Worm (Caenorhabditis elegans): ENCODE results near the gene gst-21.

Gene gst-21

DNA sequence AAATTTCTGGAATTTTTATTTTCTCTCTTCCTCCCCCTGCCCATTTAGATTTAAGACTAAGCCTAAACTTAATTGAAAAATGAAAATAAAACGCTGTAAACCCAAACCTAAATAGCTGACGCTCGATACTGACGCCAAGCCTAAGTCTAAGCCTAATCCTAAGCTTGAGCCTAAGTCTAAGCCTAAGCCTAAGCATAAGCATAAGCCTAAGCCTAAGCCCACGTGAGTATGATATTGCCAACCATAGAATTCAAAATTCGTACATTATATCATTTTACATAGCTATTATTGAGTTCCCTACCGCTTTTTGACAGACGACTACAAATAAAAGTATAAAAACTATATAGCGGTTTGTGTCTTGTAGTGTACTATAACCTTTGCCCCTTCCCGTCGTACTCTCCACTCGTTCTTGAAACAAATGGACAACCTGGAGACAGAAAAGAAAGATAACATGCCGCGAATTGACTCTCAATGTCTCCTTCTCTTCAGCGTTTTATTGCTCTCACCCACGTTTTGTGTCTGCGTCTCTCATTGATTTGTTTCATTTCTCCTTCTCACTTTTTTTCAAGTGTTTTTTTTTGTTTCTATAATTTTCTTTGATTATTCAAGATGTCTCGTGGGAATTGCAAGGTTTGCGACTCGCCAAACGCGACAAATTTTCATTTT is 11.5 kb upstream of the gst-21 start, which contains the start of gene nhr-256 (continued):
- TF ChIP-seq nhr-11 (tag; optimal IDR thresholded peaks at IDR 0.05) (no peak), zag-1 (tag; optimal IDR thresholded peaks at IDR 0.05) (no peak)

DNA sequence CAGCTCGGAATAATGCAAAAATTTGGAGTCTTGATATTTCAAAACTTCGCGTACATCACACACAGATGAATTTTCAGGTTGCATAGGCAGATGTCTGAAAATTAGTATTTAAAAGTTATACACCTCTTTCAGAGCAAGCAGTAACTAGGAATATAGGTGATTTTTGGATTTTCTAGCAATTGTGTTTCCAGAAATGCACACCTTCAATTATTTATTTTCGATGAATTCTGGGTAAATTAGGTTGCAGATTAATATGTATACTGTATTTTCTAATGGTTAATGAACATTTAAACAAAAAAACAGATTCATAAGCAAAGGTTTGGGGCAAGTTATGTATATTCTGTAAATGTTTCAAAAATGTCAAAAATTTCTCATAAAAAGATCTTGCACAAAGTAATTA is 9.3 kb upstream of the gst-21 start, which contains the start of gene srab-25:
Gene srab-25, minus strand, starts transcription at position 101 of the 400 bp plus-strand sequence.
- TF ChIP-seq ZK546.5 (tag; optimal IDR thresholded peaks at IDR 0.05) (no peak), ztf-11 (tag; optimal IDR thresholded peaks at IDR 0.05) (no peak), nhr-25 (tag; optimal IDR thresholded peaks at IDR 0.05) (no peak), lsy-12 (tag; optimal IDR thresholded peaks at IDR 0.05) (no peak), ceh-16 (tag; optimal IDR thresholded peaks at IDR 0.05) (no peak), egl-27 (tag; optimal IDR thresholded peaks at IDR 0.05) (no peak), nhr-28 (tag; optimal IDR thresholded peaks at IDR 0.05) (no peak), zag-1 (tag; optimal IDR thresholded peaks at IDR 0.05) (no peak), ama-1 (optimal IDR thresholded peaks at IDR 0.05) (no peak)

DNA sequence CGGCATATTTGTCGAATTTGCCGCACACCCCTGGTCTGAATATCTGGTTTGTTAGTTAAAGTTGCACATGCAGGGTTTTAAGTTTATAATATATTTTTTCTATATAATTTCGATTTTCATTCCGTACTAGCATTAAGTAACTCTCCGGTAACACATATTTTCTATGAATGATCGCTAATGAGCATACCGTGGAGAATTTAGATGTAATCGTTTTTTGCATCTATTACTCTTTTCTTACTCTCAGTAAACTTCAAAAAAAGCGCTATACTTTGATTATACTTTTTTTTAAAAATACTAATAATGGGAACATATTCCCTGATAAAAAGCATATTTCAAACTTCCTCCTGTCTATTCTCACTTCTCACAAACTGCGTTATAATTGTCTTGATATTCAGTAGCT is 2.8 kb upstream of the gst-21 start, which contains the start of gene str-160:
Gene str-160, plus strand, starts transcription at position 301 of the 400 bp plus-strand sequence.
- TF ChIP-seq fkh-10 (GFP tag; optimal IDR thresholded peaks at IDR 0.05) (no peak), eor-1 (tag; optimal IDR thresholded peaks at IDR 0.05) (no peak), nhr-237 (tag; optimal IDR thresholded peaks at IDR 0.05) (no peak), pha-4 (tag; optimal IDR thresholded peaks at IDR 0.05) (no peak), ztf-4 (tag; optimal IDR thresholded peaks at IDR 0.05) (no peak), snpc-4 (tag; optimal IDR thresholded peaks at IDR 0.05) (no peak), nhr-77 (tag; optimal IDR thresholded peaks at IDR 0.05) (no peak), egl-5 (tag; optimal IDR thresholded peaks at IDR 0.05) (no peak), skn-1 (tag; optimal IDR thresholded peaks at IDR 0.05) (no peak)

DNA sequence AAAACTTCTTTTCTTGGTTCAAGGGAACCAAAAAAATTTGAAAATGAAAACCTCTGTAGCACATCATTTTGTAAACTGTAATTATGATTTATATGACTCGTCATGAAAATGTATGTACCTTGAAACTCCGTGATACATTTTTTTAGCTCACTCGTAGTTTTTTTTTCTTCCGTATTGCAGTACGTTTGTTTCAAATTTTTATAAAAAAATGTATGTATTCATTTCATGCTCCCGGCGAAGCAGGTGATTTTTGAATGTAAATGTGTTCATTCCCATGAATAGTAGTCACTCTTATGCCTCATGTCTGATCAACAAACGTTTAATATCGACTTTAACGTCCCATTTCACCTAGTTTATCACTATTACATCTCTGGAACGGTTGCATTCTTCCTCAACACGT is 6.5 kb downstream of the gst-21 start, which contains the start of gene sri-27:
Gene sri-27, plus strand, starts transcription at position 301 of the 400 bp plus-strand sequence.
- TF ChIP-seq nhr-43 (tag; optimal IDR thresholded peaks at IDR 0.05; ENCODE audit: poor library complexity, severe bottlenecking) (no peak), ZK546.5 (tag; optimal IDR thresholded peaks at IDR 0.05) (no peak), eor-1 (tag; optimal IDR thresholded peaks at IDR 0.05) (no peak), egl-27 (tag; optimal IDR thresholded peaks at IDR 0.05) (no peak), nhr-11 (tag; optimal IDR thresholded peaks at IDR 0.05) (no peak), pqm-1 (tag; optimal IDR thresholded peaks at IDR 0.05) (no peak), ceh-9 (tag; optimal IDR thresholded peaks at IDR 0.05) (no peak), mdl-1 (tag; optimal IDR thresholded peaks at IDR 0.05) (no peak), nhr-25 (tag; optimal IDR thresholded peaks at IDR 0.05) (no peak), nhr-67 (tag; optimal IDR thresholded peaks at IDR 0.05) (no peak)

DNA sequence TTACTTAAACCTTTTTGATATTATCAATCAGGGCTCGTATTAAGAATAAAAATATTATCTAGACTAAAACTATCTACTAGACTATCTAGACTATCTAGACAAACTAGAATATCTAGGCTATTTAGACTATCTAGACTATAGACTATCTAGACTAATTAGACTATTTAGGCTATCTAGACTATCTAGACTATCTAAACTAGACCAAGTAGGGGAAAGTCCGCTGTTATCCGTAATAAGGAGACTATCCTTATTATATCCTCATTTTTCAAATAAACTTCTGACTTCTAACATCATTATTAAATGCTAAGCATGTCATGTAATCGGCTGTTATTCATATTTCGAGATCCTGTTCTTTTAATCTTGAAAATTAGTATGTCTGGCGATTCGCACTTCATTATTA is 9.9 kb downstream of the gst-21 start, which contains the start of gene srw-101:
Gene srw-101, plus strand, starts transcription at position 301 of the 400 bp plus-strand sequence.
- TF ChIP-seq egl-27 (tag; optimal IDR thresholded peaks at IDR 0.05) (no peak), tbx-2 (tag; optimal IDR thresholded peaks at IDR 0.05) (no peak), lin-15B (tag; optimal IDR thresholded peaks at IDR 0.05) (no peak), pha-4 (tag; optimal IDR thresholded peaks at IDR 0.05) (no peak), nhr-237 (tag; optimal IDR thresholded peaks at IDR 0.05) (no peak), ama-1 (optimal IDR thresholded peaks at IDR 0.05) (no peak), unc-39 (tag; optimal IDR thresholded peaks at IDR 0.05) (no peak), nhr-11 (tag; optimal IDR thresholded peaks at IDR 0.05) (no peak), R02D3.7 (tag; optimal IDR thresholded peaks at IDR 0.05) (no peak), lsy-12 (tag; optimal IDR thresholded peaks at IDR 0.05) (no peak), jun-1 (tag; optimal IDR thresholded peaks at IDR 0.05) (no peak), nhr-23 (tag; optimal IDR thresholded peaks at IDR 0.05) (no peak), eor-1 (tag; optimal IDR thresholded peaks at IDR 0.05) (no peak), hmg-11 (tag; optimal IDR thresholded peaks at IDR 0.05) (no peak), ceh-9 (tag; optimal IDR thresholded peaks at IDR 0.05) (no peak), mml-1 (tag; optimal IDR thresholded peaks at IDR 0.05) (no peak), fkh-2 (tag; optimal IDR thresholded peaks at IDR 0.05) (no peak), nhr-12 (tag; optimal IDR thresholded peaks at IDR 0.05) (no peak), zag-1 (tag; optimal IDR thresholded peaks at IDR 0.05) (no peak)

All from whole organism, L3 larva.